Fruit fly (Drosophila melanogaster): Measurements from ENCODE around the gene PolH.

Gene PolH

DNA sequence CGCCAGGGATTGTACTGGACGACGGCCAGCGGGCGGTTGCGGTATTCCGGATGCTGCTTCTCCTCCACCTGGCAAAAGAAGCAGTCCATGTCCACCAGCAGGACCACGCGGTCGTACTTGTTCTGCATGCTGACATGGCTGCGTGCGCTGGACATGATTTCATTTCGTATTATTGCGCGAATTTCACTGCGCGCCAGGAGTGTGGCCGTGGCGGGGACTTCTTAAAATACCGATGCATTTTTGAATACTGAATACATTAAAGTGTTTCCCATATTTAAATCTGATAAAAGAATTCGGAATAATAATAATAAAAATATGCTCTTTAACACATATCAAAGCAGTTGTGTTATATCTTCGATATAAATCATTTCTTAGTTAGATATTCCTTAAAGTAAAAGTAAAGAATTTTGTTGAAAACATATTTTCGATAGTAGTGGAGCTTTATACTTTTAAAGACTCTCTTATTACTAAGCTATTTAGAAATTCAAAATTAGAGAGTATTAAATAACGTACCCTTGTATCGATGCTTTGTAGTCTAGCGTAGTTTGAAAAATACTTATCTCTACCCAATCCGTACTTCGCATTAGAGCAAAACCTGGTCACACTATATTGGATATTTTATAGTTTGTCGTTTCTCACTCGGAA lies at the start of gene PolH, which contains the start of gene CG14562:
Gene PolH (minus strand): TSS at position 198 of the 645 bp plus-strand sequence.
Gene CG14562 (plus strand): TSS at position 607 of the 645 bp plus-strand sequence.
- TF ChIP-seq pan (optimal IDR thresholded peaks at IDR 0.05) = no peak
- TF ChIP-seq Dll (optimal IDR thresholded peaks at IDR 0.05) = no peak
- no peak for TF ChIP-seq CG8478 (optimal IDR thresholded peaks at IDR 0.05)
- no peak for TF ChIP-seq EcR (GFP tag; optimal IDR thresholded peaks at IDR 0.05)
- no peak for TF ChIP-seq psq (optimal IDR thresholded peaks at IDR 0.05)
- no peak for TF ChIP-seq usp (GFP tag; optimal IDR thresholded peaks at IDR 0.05)

DNA sequence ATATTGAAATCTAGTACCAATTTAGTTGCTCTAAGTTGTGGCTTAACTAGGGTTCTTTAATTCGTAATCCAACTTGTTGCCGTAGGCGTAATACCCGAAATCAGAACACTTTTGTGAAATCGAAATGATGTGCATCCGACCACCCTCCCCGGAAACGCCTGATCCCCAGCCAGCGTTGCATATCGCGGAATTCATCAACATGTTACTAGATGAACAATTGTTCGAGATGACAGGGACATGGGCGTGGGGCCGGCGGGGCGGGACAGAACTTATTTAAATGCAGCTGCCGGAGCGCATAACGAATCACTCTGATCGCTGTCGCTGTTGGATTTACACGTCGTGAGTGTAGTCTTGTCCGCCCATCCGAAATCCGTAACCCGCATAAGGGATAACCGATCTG lies 43.3 kb upstream of the PolH start, which contains the start of gene Act79B:
Gene Act79B (plus strand): TSS at position 301 of the 400 bp plus-strand sequence.
- no peak for TF ChIP-seq EcR (GFP tag; optimal IDR thresholded peaks at IDR 0.05)
- TF ChIP-seq usp (GFP tag; optimal IDR thresholded peaks at IDR 0.05) = no peak
- no peak for TF ChIP-seq pan (optimal IDR thresholded peaks at IDR 0.05)
- TF ChIP-seq CG8478 (optimal IDR thresholded peaks at IDR 0.05) = no peak
- no peak for TF ChIP-seq Dll (optimal IDR thresholded peaks at IDR 0.05)
- TF ChIP-seq psq (optimal IDR thresholded peaks at IDR 0.05) = no peak

DNA sequence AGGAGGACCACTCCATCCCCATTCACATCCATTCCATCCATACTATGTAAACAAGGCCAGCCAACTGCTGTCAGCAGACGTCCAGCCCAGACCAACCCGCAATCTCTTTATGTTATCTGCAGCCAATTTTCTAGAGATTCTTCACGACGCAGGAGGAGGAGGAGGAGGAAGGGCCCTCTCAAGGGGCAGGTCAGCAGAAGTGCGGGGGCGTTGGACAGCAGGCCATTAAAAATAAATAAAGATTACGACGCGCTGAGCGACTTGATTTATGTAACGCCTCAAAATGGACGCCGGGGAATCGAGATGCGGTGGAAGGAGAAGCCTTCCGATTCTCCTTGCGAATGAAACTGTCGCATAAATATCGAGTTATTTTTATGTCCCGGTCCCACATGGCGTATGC lies 38.2 kb upstream of the PolH start:
- TF ChIP-seq CG8478 (optimal IDR thresholded peaks at IDR 0.05) = no peak
- no peak for TF ChIP-seq Dll (optimal IDR thresholded peaks at IDR 0.05)
- TF ChIP-seq EcR (GFP tag; optimal IDR thresholded peaks at IDR 0.05) = no peak
- no peak for TF ChIP-seq usp (GFP tag; optimal IDR thresholded peaks at IDR 0.05)
- TF ChIP-seq pan (optimal IDR thresholded peaks at IDR 0.05) = no peak
- TF ChIP-seq psq (optimal IDR thresholded peaks at IDR 0.05) = no peak

DNA sequence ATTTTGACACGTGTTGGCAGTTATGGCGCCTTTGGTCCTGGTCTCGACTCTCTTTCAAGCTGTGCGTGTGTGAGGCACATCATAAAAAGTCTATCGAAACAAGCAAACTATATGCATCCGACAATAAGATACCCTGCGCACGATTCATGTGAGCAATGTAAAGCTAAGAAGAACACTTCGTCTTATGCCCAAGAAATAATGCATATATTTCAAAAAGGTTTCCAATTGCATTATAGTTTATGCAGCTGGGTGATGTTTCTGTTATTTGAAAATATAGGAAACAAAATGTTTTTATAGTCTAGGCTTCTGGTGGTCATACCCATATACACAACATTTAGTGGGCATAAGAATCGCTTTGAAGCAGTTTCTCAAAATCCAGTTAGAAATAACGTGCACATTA lies 32.0 kb upstream of the PolH start:
- TF ChIP-seq usp (GFP tag; optimal IDR thresholded peaks at IDR 0.05) (no peak), pan (optimal IDR thresholded peaks at IDR 0.05) (no peak), psq (optimal IDR thresholded peaks at IDR 0.05) (no peak), EcR (GFP tag; optimal IDR thresholded peaks at IDR 0.05) (no peak), Dll (optimal IDR thresholded peaks at IDR 0.05) (no peak), CG8478 (optimal IDR thresholded peaks at IDR 0.05) (no peak)

DNA sequence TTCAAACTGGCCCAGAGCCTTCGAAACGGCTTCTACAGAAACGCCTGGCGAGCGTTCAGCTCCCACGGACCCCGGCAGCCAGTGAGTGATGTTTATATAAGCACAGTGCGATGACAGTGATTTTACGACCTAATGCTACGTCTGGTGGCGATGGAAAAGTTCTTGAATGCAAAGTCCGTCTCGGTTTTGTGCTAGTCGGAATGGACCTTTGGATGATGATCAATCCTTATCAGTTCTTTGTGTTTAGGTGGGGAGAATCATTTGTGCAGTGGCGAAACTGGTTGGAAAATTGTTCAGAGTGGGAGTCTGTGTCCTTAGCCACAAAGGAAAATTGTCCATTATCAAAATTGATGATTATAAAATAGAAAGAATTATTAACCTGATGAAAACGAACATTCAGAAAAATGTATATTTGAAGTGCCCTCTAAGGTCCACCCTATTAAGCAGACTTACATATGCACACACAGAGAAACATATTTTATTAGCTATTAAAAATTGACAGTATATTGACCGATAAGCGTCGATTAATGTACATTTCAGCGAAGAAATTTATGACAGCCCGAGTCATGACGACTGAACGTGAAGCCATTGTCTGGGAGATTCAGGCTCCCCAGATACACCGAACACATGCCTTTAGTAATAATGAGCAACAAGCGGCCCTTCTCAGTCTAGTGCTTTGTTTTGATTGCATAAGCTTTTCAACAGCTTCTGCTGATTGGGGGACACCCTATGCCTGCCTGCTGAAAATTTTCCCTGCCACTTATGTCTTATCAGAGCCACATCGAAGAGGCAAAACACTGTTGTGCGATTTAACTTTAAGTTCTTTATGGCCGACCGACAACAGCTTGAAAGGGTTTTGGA lies 30.8 kb upstream of the PolH start:
- no peak for TF ChIP-seq CG8478 (optimal IDR thresholded peaks at IDR 0.05)
- no peak for TF ChIP-seq psq (optimal IDR thresholded peaks at IDR 0.05)
- TF ChIP-seq usp (GFP tag; optimal IDR thresholded peaks at IDR 0.05) = no peak
- TF ChIP-seq EcR (GFP tag; optimal IDR thresholded peaks at IDR 0.05) = no peak
- TF ChIP-seq Dll (optimal IDR thresholded peaks at IDR 0.05) = no peak
- no peak for TF ChIP-seq pan (optimal IDR thresholded peaks at IDR 0.05)

DNA sequence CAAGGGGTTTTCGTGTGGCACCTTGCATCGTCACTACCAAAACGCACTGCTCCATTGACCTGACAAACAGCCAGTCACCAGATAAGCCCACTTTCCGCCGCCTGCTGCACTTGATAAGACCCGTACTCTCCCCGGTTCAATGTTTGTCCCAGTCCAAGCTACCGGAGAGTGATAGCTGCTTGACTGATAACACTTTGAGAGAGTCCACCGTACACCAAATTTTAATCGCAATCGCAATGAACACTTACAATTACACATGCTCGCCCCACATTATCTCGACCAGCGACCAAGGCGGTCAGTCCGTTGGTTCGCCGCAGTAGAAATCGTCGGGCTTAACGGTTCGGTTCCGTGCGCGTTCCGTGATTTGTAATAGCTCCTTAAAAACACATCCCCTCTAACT lies 30.1 kb upstream of the PolH start, which contains the start of gene P5CS:
Gene P5CS (plus strand): TSS at position 268 of the 400 bp plus-strand sequence.
- no peak for TF ChIP-seq pan (optimal IDR thresholded peaks at IDR 0.05)
- no peak for TF ChIP-seq EcR (GFP tag; optimal IDR thresholded peaks at IDR 0.05)
- no peak for TF ChIP-seq psq (optimal IDR thresholded peaks at IDR 0.05)
- TF ChIP-seq usp (GFP tag; optimal IDR thresholded peaks at IDR 0.05) = no peak
- no peak for TF ChIP-seq CG8478 (optimal IDR thresholded peaks at IDR 0.05)
- TF ChIP-seq Dll (optimal IDR thresholded peaks at IDR 0.05) = no peak

DNA sequence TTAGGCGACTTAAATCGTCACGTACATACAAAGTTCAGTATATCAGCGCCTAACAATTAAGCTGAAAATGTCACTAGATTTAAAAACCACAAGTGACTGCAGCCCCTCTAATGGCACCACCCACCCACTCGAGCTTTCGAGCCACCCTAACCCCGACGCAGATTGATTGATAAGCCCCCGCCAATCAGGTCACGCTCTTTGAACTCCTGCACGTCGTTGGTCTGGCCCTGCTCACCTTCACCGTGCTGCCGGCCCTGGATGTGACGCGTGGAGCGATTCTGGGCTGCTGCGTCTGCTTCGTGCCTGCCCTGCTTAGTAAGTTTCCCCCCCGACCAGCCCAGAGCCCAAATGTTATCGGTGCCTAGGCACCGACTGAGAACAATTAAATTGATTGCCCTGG lies 21.7 kb upstream of the PolH start:
- TF ChIP-seq pan (optimal IDR thresholded peaks at IDR 0.05) (no peak), psq (optimal IDR thresholded peaks at IDR 0.05) (no peak), usp (GFP tag; optimal IDR thresholded peaks at IDR 0.05) (no peak), CG8478 (optimal IDR thresholded peaks at IDR 0.05) (no peak), EcR (GFP tag; optimal IDR thresholded peaks at IDR 0.05) (no peak), Dll (optimal IDR thresholded peaks at IDR 0.05) (no peak)

DNA sequence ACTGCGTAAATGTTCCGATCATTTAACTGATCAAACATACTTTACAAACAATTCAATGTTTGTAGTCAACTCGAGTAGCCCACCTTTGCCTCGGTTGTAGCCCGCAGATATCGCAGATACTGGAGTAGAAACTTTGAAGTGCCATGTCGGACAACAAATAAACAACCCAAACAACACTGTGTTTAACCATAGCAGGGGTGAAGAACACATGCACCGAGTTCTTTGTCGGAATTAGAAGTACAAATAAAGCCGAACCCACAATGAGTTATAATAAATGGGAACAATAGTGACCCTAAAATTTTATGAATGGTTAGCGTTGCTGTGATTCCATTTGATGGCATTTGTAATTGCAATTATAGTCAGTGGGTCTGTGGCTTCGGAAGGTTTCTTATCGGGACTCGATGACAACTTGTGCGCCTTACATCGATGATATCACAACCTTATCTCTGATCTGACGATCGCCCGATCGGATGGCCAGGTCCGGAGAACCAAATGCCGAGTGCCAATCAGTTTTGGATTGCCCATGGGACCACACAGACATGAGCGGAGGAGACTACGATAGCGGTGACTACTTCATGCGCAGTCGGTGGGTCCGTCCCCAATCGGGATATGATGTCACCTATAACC lies 20.4 kb upstream of the PolH start, which contains the start of gene Chs2:
Gene Chs2 (plus strand): TSS at position 510 of the 627 bp plus-strand sequence.
- TF ChIP-seq EcR (GFP tag; optimal IDR thresholded peaks at IDR 0.05) = no peak
- no peak for TF ChIP-seq usp (GFP tag; optimal IDR thresholded peaks at IDR 0.05)
- TF ChIP-seq pan (optimal IDR thresholded peaks at IDR 0.05) = no peak
- no peak for TF ChIP-seq psq (optimal IDR thresholded peaks at IDR 0.05)
- TF ChIP-seq Dll (optimal IDR thresholded peaks at IDR 0.05) = no peak
- TF ChIP-seq CG8478 (optimal IDR thresholded peaks at IDR 0.05) = no peak

DNA sequence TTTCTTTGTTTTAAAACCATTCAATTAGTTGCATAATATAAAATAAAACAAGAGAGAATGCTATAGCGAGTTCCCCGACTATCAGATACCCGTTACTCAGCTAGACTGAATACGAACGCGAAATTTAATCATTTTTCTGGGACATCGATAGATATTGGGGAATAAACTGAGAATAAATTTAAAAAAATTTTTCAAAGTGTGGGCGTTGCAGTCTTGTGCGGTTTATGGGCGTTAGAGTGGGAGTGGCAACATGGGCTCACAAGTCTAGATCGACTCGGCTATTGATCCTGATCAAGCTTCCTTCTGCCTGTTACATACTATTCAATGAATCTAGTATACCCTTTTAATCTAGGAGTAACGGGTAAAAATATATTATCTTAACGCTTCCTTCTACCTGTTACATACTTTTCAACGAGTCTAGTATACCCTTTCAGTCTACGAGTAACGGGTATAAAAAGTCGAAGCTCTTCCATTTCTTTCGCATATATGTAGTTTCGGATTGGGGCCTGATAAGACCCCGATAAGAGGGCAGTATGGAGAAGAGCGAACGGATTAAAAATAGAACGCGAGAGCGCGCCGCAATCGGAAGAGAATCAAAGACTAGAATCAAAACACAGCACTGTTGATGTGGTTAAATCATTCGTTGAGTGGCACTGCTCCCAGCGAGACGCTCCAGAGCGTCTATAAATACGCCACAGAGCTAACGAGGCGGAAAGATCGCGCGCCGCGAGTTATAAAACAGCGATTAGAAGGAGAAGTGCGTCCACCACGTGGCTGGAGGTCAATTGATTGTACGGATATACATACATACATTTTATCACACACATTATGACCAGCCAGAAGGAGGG lies 13.1 kb upstream of the PolH start, which contains the start of gene CG7458:
Gene CG7458 (plus strand): TSS at position 637 of the 848 bp plus-strand sequence.
- no peak for TF ChIP-seq usp (GFP tag; optimal IDR thresholded peaks at IDR 0.05)
- peak; percentile 54 for TF ChIP-seq pan (optimal IDR thresholded peaks at IDR 0.05)
- TF ChIP-seq CG8478 (optimal IDR thresholded peaks at IDR 0.05) = no peak
- TF ChIP-seq Dll (optimal IDR thresholded peaks at IDR 0.05) = no peak

DNA sequence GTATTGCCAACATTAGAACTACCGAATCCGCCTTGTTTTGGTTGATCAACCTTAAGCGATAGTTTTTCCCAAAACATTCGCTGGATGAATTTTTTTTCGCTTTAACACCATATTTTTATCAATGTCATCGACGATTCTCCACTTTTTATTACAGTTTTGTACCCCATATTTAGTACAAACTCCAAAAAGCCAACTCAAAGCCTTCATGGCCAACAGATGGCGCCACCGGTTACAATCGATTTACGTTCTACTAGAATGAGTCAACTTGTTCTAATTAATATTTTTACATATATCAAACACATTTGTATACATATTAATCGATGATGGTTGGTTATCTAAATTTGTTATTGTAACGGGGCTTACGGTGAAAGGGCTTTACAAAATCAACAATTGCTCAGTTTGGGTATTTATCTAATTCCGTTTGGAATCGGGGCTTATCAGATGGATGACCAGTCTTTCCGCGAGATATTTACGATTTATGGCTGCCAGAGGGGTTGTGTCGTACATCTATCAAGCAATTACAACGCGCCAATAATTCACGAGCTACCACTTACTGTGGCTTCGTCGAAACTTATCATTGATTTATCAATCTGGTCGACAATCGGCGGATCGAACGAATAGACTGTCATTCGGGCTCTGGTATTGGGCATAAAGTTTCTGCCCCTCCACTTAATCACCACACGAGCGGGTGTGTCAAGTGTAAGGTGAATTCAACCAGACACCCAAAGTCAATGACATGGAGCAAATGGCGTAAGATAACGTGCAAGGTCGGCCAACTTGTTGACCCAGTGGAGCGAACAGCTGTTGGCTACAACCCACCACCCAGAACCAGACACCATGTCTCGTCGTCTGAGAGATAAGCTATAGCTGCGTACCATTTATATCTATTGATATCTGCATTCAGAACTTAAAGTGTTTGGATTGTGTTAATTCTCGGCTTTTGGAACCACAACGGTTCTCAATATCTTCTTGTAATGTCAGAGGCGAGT lies 11.7 kb upstream of the PolH start:
- TF ChIP-seq EcR (GFP tag; optimal IDR thresholded peaks at IDR 0.05) = peak in 1 of 2 experiments; percentile 17
- no peak for TF ChIP-seq CG8478 (optimal IDR thresholded peaks at IDR 0.05)

Data from whole organism.